Worm (Caenorhabditis elegans) whole organism, L2 larva: ENCODE data around the gene fib-1.

Experiments
- C34F6.9 ChIP-seq: fragments of 150-350 bp; optimal IDR thresholded peaks from 2 replicates; lab custom pipeline; 2014; ENCODE audit warnings: missing biosample characterization, missing genetic modification characterization
- F13H6.1 ChIP-seq: sonication (generic microtip); optimal IDR thresholded peaks from 2 replicates; lab custom pipeline; 2016; ENCODE audit warnings: missing genetic modification characterization, missing compliant biosample characterization
- R02D3.7 ChIP-seq: fragments of 150-350 bp; optimal IDR thresholded peaks from 2 replicates; lab custom pipeline; 2014; ENCODE audit warnings: missing biosample characterization, missing genetic modification characterization
- Y55F3AM.14 ChIP-seq: fragments of 200-800 bp; sonication (Bioruptor generic); optimal IDR thresholded peaks from 2 replicates; lab custom pipeline; 2018; ENCODE audit warnings: mild to moderate bottlenecking, missing genetic modification characterization, missing compliant biosample characterization
- ZK546.5 ChIP-seq: sonication (generic microtip); optimal IDR thresholded peaks from 2 replicates; lab custom pipeline; 2017; ENCODE audit warnings: missing biosample characterization, missing genetic modification characterization
- alr-1 ChIP-seq: fragments of 150-350 bp; optimal IDR thresholded peaks from 2 replicates; lab custom pipeline; 2014; ENCODE audit warnings: missing biosample characterization, missing genetic modification characterization
- aly-2 ChIP-seq: fragments of 150-350 bp; optimal IDR thresholded peaks from 2 replicates; lab custom pipeline; 2014; ENCODE audit warnings: missing biosample characterization, missing genetic modification characterization
- blmp-1 ChIP-seq: sonication (generic microtip); optimal IDR thresholded peaks from 2 replicates; lab custom pipeline; 2017; ENCODE audit warnings: missing genetic modification characterization, mild to moderate bottlenecking, missing compliant biosample characterization, antibody characterized with exemption, moderate library complexity; ENCODE audit not compliant: insufficient read depth
- ceh-16 ChIP-seq: fragments of 150-350 bp; optimal IDR thresholded peaks from 2 replicates; lab custom pipeline; 2014; ENCODE audit warnings: missing biosample characterization, missing genetic modification characterization
- egl-27 ChIP-seq: sonication (generic microtip); optimal IDR thresholded peaks from 3 replicates; lab custom pipeline; 2017; ENCODE audit warnings: missing biosample characterization, missing genetic modification reagents, missing genetic modification characterization
- elt-1 ChIP-seq: fragments of 150-350 bp; optimal IDR thresholded peaks from 2 replicates; lab custom pipeline; 2014; ENCODE audit warnings: missing biosample characterization, missing genetic modification characterization
- elt-3 ChIP-seq: sonication (generic microtip); optimal IDR thresholded peaks from 2 replicates; lab custom pipeline; 2017; ENCODE audit warnings: missing biosample characterization, missing genetic modification characterization
- gmeb-1 ChIP-seq: fragments of 150-350 bp; optimal IDR thresholded peaks from 2 replicates; lab custom pipeline; 2014; ENCODE audit warnings: missing biosample characterization, missing genetic modification characterization
- lin-11 ChIP-seq: fragments of 150-350 bp; sonication (generic microtip); optimal IDR thresholded peaks from 2 replicates; lab custom pipeline; 2014; ENCODE audit warnings: missing biosample characterization, missing genetic modification characterization, inconsistent platforms, mixed read lengths
- lin-13 ChIP-seq: fragments of 150-350 bp; optimal IDR thresholded peaks from 2 replicates; lab custom pipeline; 2014; ENCODE audit warnings: missing biosample characterization, missing genetic modification reagents, missing genetic modification characterization
- lsy-2 ChIP-seq, 2 experiments: fragments of 150-350 bp in 1 of 2; sonication (generic microtip) in 1 of 2; optimal IDR thresholded peaks; 2 replicates each; lab custom pipeline; 2014 to 2017; ENCODE audit warnings: missing biosample characterization in 2 of 2, missing genetic modification characterization in 2 of 2
- mab-5 ChIP-seq: fragments of 150-350 bp; optimal IDR thresholded peaks from 2 replicates; lab custom pipeline; 2014; ENCODE audit warnings: missing biosample characterization, missing genetic modification characterization
- mdl-1 ChIP-seq, 2 experiments: fragments of 150-350 bp in 1 of 2; sonication (generic microtip) in 1 of 2; optimal IDR thresholded peaks; 2 replicates each; lab custom pipeline; 2017; ENCODE audit warnings: missing biosample characterization in 2 of 2, missing genetic modification characterization in 2 of 2
- nhr-10 ChIP-seq: sonication (generic microtip); optimal IDR thresholded peaks from 2 replicates; lab custom pipeline; 2017; ENCODE audit warnings: missing biosample characterization, missing genetic modification characterization
- nhr-11 ChIP-seq: fragments of 150-350 bp; optimal IDR thresholded peaks from 2 replicates; lab custom pipeline; 2014; ENCODE audit warnings: missing biosample characterization, missing genetic modification characterization
- nhr-6 ChIP-seq: fragments of 150-350 bp; optimal IDR thresholded peaks from 2 replicates; lab custom pipeline; 2014; ENCODE audit warnings: missing biosample characterization, missing genetic modification characterization
- nhr-77 ChIP-seq: fragments of 150-350 bp; optimal IDR thresholded peaks from 2 replicates; lab custom pipeline; 2014; ENCODE audit warnings: missing biosample characterization, missing genetic modification characterization
- peb-1 ChIP-seq: fragments of 150-350 bp; optimal IDR thresholded peaks from 2 replicates; lab custom pipeline; 2014; ENCODE audit warnings: missing biosample characterization, missing genetic modification characterization
- sem-4 ChIP-seq: fragments of 150-350 bp; optimal IDR thresholded peaks from 2 replicates; lab custom pipeline; 2014; ENCODE audit warnings: missing biosample characterization, missing genetic modification reagents, missing genetic modification characterization
- unc-39 ChIP-seq: fragments of 150-350 bp; optimal IDR thresholded peaks from 2 replicates; lab custom pipeline; 2014; ENCODE audit warnings: missing biosample characterization, missing genetic modification characterization
- unc-55 ChIP-seq: fragments of 150-350 bp; sonication (generic microtip); optimal IDR thresholded peaks from 3 replicates; lab custom pipeline; 2014; ENCODE audit warnings: missing biosample characterization, missing genetic modification reagents, missing genetic modification characterization
- zag-1 ChIP-seq: fragments of 150-350 bp; optimal IDR thresholded peaks from 2 replicates; lab custom pipeline; 2014; ENCODE audit warnings: missing biosample characterization, missing genetic modification characterization
- ztf-1 ChIP-seq: fragments of 200-800 bp; sonication (Bioruptor generic); conservative IDR thresholded peaks from 2 replicates; pipeline ENCODE4 v1.3.6; 2022; ENCODE audit warnings: missing genetic modification characterization, missing compliant biosample characterization
- ztf-11 ChIP-seq: sonication (generic microtip); optimal IDR thresholded peaks from 2 replicates; lab custom pipeline; 2017; ENCODE audit warnings: missing biosample characterization, missing genetic modification characterization

fib-1 gene

DNA sequence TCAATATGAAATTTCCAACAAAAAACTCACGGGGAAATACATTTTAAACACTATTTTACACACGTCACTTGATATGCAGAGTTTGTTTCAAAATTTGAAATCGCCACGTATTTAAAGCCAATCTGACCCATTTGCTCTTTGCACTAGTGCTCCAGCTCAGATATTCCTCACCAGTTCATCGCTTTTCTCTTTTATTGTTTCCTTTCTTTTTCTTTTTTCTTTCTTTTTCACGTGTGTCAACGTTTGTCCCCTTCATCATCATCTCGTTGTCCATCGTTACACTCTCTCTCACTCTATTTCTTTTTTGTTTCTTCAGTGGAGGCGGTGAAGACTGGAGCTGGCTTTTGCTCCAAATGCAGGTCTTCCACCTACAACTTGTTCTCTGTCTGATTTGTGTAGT is 17.4 kb downstream of the fib-1 start, which contains the start of gene F02D8.4:
F02D8.4 (plus strand) TSS at position 301 of the 400 bp plus-strand sequence.
- TF ChIP-seq C34F6.9 (peak; percentile 4), unc-55 (GFP tag; lab: Kevin White, UChicago) (no peak), blmp-1 (tag; lab: Kevin White, UChicago) (no peak), gmeb-1 (tag; lab: Kevin White, UChicago) (no peak)

DNA sequence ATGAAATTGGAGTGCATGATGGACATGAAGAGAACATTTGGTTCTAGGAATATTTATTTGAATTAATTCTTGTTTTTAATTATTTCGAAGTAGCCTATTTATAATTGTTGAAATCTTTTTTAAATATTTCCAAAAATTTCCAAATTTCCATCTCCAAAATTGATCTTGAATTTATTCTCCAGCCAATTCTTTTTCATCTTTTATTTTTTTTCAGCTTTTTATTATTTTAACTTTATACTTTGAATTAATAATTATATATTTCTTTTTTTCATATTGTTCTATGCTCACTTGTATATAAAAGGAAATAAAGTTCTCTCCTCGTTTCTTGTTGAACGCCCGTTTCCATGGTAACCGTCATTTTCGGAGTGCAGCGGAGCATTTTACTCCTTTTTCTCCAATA is 22.1 kb downstream of the fib-1 start, which contains the start of gene xbx-1:
xbx-1 (plus strand) TSS at position 301 of the 400 bp plus-strand sequence.
- TF ChIP-seq mab-5 (tag; lab: Kevin White, UChicago), result no peak
- TF ChIP-seq F13H6.1, result no peak
- no peak for TF ChIP-seq aly-2 (tag; lab: Kevin White, UChicago)
- no peak for TF ChIP-seq lsy-2 (tag; optimal IDR thresholded peaks at IDR 0.05; lab: Kevin White, UChicago)
- TF ChIP-seq unc-55 (GFP tag; lab: Kevin White, UChicago), result no peak
- no peak for TF ChIP-seq lin-13
- TF ChIP-seq nhr-10 (tag; lab: Kevin White, UChicago), result no peak
- no peak for TF ChIP-seq unc-39
- TF ChIP-seq lin-11 (tag; lab: Kevin White, UChicago), result no peak
- TF ChIP-seq nhr-11 (tag; lab: Kevin White, UChicago), result no peak
- TF ChIP-seq elt-3 (tag; lab: Kevin White, UChicago), result no peak
- TF ChIP-seq, all 48 proteins: peak for 0

DNA sequence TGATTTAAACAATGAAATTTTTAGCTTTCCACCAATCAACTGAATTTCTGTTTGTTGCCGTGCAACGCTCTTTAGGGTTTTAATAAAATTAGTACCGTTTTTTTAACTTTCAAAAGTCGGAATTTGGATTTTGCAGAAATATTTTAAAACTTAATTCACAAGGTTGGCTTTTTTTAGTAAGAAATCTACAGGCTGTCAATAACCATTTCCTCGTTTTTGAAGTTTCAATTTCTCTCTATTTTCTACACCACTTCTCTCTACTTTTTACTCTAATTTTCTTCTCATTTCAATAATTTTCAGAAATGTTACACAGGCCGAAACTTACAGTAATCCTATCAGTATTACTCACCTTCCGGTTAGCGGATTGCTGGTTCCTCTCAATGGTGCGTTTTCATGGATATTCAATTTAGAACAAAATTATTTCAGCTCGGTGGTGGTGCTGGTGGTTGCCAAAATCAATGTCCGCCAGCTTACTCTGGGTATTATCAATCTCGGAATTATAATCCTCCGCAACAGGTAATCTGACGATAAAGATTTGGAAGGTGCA is 23.7 kb downstream of the fib-1 start, which contains the start of the genes grd-12 and F02D8.1:
grd-12 (plus strand) TSS at position 301 of the 547 bp plus-strand sequence.
F02D8.1 (minus strand) TSS at position 497 of the 547 bp plus-strand sequence.
- TF ChIP-seq nhr-6 (tag; lab: Kevin White, UChicago), result no peak
- no peak for TF ChIP-seq lin-13

DNA sequence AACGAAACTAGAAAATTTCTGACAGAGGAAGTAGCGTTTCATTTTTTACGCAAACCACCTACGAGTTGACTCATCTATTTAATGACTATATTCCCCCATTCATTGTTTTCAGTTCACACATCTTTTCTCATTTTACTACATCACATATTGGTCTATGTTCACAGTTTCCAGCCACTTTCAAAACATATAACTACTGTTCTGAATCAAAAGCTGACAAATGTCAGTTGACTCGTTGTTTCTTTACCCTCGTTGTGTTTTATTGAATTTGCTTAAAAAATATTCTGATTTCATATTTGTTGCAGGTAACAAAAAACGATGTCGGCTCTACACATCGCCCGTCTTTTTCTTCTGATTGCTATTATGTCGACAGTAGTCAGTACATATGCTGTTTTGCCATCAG is 30.9 kb downstream of the fib-1 start, which contains the start of gene nlp-59:
nlp-59 (plus strand) TSS at position 301 of the 400 bp plus-strand sequence.
- TF ChIP-seq Y55F3AM.14 (GFP tag; lab: Kevin White, UChicago) (no peak), zag-1 (tag; lab: Kevin White, UChicago) (no peak), mdl-1 (tag; optimal IDR thresholded peaks at IDR 0.05; lab: Kevin White, UChicago) (no peak)

DNA sequence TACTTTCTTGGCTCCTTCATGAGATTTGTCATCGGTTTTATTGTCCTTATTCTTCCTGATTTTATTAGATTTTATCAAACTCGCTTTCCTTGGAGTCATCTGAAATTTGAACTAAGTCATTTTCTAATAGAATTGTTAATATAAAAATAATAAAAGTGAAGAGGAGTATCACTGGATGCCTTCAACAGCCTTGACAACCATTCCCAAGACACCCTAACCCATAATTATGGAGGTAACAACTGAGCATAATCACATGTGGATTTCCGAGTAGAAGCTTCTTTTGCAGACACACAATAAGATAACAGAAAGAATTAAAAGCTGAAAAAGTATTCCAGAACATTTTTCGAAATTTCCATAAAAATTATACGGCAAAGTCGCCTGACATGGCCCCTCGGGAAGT is 46.3 kb downstream of the fib-1 start, which contains the start of gene F02D8.9:
F02D8.9 (minus strand) TSS at position 101 of the 400 bp plus-strand sequence.
- no peak for TF ChIP-seq alr-1 (tag; lab: Kevin White, UChicago)
- TF ChIP-seq lsy-2 (tag; optimal IDR thresholded peaks at IDR 0.05; lab: Kevin White, UChicago), result no peak

DNA sequence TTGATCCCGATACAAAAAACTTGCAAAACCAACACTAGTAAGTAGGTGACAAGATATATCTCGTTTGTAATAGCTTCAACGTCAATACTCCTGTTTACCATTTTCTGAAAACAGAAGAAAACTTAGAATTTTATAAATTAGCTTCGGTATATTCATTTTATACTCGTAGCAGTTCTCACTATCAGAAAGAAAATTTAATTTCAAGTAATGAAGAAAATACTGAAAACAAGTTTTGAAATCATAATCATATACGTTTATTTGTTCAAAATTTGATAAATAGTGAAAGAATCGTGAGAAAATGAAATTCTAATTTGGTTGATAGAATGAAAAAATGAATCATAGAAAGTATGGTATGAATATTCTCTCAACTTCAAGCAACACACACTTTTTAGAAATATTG is 47.4 kb downstream of the fib-1 start, which contains the start of gene C30G7.5:
C30G7.5 (minus strand) TSS at position 101 of the 400 bp plus-strand sequence.
- TF ChIP-seq gmeb-1 (tag; lab: Kevin White, UChicago), result no peak
- TF ChIP-seq R02D3.7, result no peak
- no peak for TF ChIP-seq ztf-11 (tag; lab: Kevin White, UChicago)
- TF ChIP-seq sem-4 (tag; lab: Kevin White, UChicago), result no peak
- no peak for TF ChIP-seq egl-27 (tag; lab: Kevin White, UChicago)
- no peak for TF ChIP-seq ceh-16
- no peak for TF ChIP-seq unc-55 (GFP tag; lab: Kevin White, UChicago)
- no peak for TF ChIP-seq nhr-10 (tag; lab: Kevin White, UChicago)
- TF ChIP-seq elt-1 (tag; lab: Kevin White, UChicago), result no peak
- TF ChIP-seq lin-11 (tag; lab: Kevin White, UChicago), result no peak
- TF ChIP-seq blmp-1 (tag; lab: Kevin White, UChicago), result no peak
- no peak for TF ChIP-seq ZK546.5 (tag; lab: Kevin White, UChicago)
- TF ChIP-seq nhr-77, result no peak
- no peak for TF ChIP-seq ztf-1
- no peak for TF ChIP-seq Y55F3AM.14 (GFP tag; lab: Kevin White, UChicago)
- TF ChIP-seq aly-2 (tag; lab: Kevin White, UChicago), result no peak
- no peak for TF ChIP-seq peb-1
- TF ChIP-seq mdl-1 (tag; optimal IDR thresholded peaks at IDR 0.05; lab: Kevin White, UChicago), result no peak
